Worm (Caenorhabditis elegans): ENCODE data around the gene eyg-1.

The eyg-1 gene

DNA sequence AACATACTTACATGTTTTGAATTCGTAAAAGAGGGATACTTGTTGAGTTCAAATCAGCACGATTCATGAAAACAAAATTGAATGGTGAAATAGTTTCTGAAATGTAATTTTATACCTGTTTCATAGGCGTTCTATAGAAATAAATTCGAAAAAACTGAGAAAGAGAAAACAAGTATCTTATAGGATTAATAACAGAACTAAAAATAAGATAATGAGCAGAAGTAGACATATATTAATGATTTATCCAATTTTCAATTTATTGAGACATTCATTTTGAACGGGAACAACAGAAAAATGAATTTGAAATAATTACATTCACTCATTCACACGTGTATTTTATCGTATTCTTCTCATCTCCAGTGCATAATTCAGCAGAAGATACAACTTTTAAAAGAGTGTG lies 30.0 kb upstream of the eyg-1 start, which contains the start of gene chil-6:
Gene chil-6, minus strand, starts transcription at position 101 of the 400 bp plus-strand sequence.
- TF ChIP-seq Y55F3AM.14 (GFP tag; optimal IDR thresholded peaks at IDR 0.05) (no peak), crh-2 (tag; optimal IDR thresholded peaks at IDR 0.05) (no peak), unc-39 (tag; optimal IDR thresholded peaks at IDR 0.05) (no peak), elt-3 (tag; optimal IDR thresholded peaks at IDR 0.05) (no peak), mdl-1 (tag; optimal IDR thresholded peaks at IDR 0.05) (no peak), nhr-25 (tag; optimal IDR thresholded peaks at IDR 0.05) (no peak)

DNA sequence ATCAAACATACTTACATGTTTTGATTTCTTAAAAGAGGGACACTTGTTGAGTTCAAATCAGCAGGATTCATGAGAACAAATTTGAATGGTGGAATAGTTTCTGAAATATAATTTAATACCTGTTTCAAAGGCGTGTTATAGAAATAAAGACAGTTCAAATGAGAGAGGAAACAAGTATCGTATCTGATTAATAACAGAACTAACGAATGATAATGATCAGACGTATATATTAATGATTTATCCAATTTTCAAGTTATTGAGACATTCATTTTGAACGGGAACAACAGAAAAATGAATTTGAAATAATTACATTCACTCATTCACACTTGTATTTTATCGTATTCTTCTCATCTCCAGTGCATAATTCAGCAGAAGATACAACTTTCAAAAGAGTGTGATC lies 27.9 kb upstream of the eyg-1 start, which contains the start of gene chil-4:
Gene chil-4, minus strand, starts transcription at position 101 of the 400 bp plus-strand sequence.
- TF ChIP-seq egl-27 (tag; optimal IDR thresholded peaks at IDR 0.05) (no peak), nhr-23 (tag; optimal IDR thresholded peaks at IDR 0.05) (no peak), ztf-4 (tag; optimal IDR thresholded peaks at IDR 0.05) (no peak), unc-62 (GFP tag; optimal IDR thresholded peaks at IDR 0.05) (no peak), unc-55 (GFP tag; optimal IDR thresholded peaks at IDR 0.05) (no peak), gmeb-1 (tag; optimal IDR thresholded peaks at IDR 0.05) (no peak), nhr-12 (tag; optimal IDR thresholded peaks at IDR 0.05) (no peak), dmd-4 (tag; optimal IDR thresholded peaks at IDR 0.05) (no peak), ztf-1 (GFP tag; conservative IDR thresholded peaks at IDR 0.05) (no peak), fos-1 (tag; optimal IDR thresholded peaks at IDR 0.05) (no peak), sma-3 (GFP tag; optimal IDR thresholded peaks at IDR 0.05) (no peak), zag-1 (tag; optimal IDR thresholded peaks at IDR 0.05) (no peak), unc-39 (tag; optimal IDR thresholded peaks at IDR 0.05) (no peak)

DNA sequence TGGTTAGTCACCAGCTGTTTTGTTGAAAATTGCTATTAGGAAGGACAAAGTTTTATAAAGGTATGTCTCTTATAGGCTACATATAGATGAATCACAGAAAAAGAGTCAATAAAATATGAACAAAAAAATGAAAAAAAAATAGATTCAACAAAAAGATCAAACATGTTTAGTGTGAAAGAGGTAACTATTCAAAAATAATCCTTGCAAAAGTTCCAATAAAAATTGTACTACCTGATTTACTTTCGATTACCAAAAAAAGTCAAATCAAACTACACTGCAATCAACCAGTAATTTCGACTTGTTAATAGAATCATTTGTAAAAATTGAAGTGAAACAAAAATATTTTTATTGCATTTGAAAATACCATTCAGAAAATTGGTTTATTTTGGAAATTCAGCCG lies 23.2 kb upstream of the eyg-1 start, which contains the start of gene ZK938.10:
Gene ZK938.10, minus strand, starts transcription at position 101 of the 400 bp plus-strand sequence.
- TF ChIP-seq Y55F3AM.14 (GFP tag; optimal IDR thresholded peaks at IDR 0.05) (no peak), unc-55 (GFP tag; optimal IDR thresholded peaks at IDR 0.05) (no peak), zag-1 (tag; optimal IDR thresholded peaks at IDR 0.05) (no peak), blmp-1 (tag; optimal IDR thresholded peaks at IDR 0.05; ENCODE audit: insufficient read depth) (no peak), nhr-21 (tag; optimal IDR thresholded peaks at IDR 0.05) (no peak), nhr-237 (tag; optimal IDR thresholded peaks at IDR 0.05) (no peak), lin-11 (tag; optimal IDR thresholded peaks at IDR 0.05) (no peak), lin-39 (tag; optimal IDR thresholded peaks at IDR 0.05) (no peak)

DNA sequence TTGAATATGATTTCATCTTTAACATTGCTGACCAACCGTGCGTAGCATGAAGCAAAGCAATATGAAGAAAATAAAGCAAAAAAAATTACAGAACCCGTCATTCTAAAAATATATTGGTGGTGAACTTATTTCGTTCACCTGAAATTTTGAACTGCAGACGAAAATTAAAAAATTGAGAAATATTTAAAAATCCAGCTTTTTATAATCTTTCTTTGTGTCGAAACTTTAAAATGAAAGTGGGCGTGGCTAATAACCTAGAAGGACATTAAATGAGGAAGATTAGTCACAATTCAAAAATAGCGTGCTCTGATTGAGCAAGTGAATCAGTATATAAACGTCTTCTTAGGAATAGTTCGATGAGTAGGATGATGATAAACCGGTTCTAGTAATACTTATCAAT lies 21.7 kb upstream of the eyg-1 start, which contains the start of gene old-2:
Gene old-2, minus strand, starts transcription at position 101 of the 400 bp plus-strand sequence.
- TF ChIP-seq aly-2 (tag; optimal IDR thresholded peaks at IDR 0.05) (no peak), nhr-129 (tag; optimal IDR thresholded peaks at IDR 0.05) (no peak), R02D3.7 (tag; optimal IDR thresholded peaks at IDR 0.05) (no peak), ama-1 (optimal IDR thresholded peaks at IDR 0.05) (no peak), elt-3 (tag; optimal IDR thresholded peaks at IDR 0.05) (no peak), sma-9 (GFP tag; optimal IDR thresholded peaks at IDR 0.05) (no peak), sma-9 (tag; optimal IDR thresholded peaks at IDR 0.05) (no peak), blmp-1 (tag; optimal IDR thresholded peaks at IDR 0.05; ENCODE audit: insufficient read depth) (no peak), F13H6.1 (tag; optimal IDR thresholded peaks at IDR 0.05) (no peak), ZK546.5 (tag; optimal IDR thresholded peaks at IDR 0.05) (no peak), lin-11 (tag; optimal IDR thresholded peaks at IDR 0.05) (no peak), nhr-21 (tag; optimal IDR thresholded peaks at IDR 0.05) (no peak), ztf-11 (tag; optimal IDR thresholded peaks at IDR 0.05) (no peak), unc-62 (GFP tag; optimal IDR thresholded peaks at IDR 0.05) (no peak), peb-1 (tag; optimal IDR thresholded peaks at IDR 0.05) (no peak), ceh-82 (tag; optimal IDR thresholded peaks at IDR 0.05) (no peak), dmd-4 (tag; optimal IDR thresholded peaks at IDR 0.05) (no peak), nhr-25 (tag; optimal IDR thresholded peaks at IDR 0.05) (no peak), nhr-237 (tag; optimal IDR thresholded peaks at IDR 0.05) (no peak), ztf-4 (tag; optimal IDR thresholded peaks at IDR 0.05) (no peak), lin-13 (GFP tag; optimal IDR thresholded peaks at IDR 0.05) (no peak)

DNA sequence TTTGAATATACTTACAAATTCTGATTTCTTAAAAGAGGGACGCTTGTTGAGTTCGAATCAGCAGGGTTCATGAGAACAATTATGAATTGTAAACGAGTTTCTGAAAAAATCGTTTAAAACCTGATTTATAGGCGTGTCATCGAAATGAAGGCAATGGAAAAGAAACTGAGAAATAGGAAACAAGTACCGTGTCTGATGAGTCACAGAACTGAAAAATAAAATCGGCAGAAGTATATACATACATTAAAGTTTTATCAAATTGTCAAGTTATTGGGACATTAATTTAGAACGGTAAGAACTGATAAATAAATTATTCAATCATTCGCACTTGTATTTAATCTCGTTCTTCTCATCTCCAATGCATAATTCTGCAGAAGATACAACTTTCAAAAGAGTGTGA lies 17.5 kb upstream of the eyg-1 start, which contains the start of gene chil-9:
Gene chil-9, minus strand, starts transcription at position 101 of the 400 bp plus-strand sequence.
- TF ChIP-seq elt-3 (tag; optimal IDR thresholded peaks at IDR 0.05) (no peak), elt-1 (tag; optimal IDR thresholded peaks at IDR 0.05) (no peak), Y55F3AM.14 (GFP tag; optimal IDR thresholded peaks at IDR 0.05) (no peak)

All from whole organism, L2 larva.